Fruit fly (Drosophila melanogaster) whole organism, embryonic: ENCODE data around the gene CG13995.

ENCODE experiments used
- CG10959 ChIP-seq: fragments of 200-800 bp; sonication (Bioruptor generic); IDR thresholded peaks from 2 replicates; pipeline ENCODE4 v1.3.6; 2022; ENCODE audit warnings: missing biosample characterization, missing genetic modification characterization
- CG11695 ChIP-seq: fragments of 200-800 bp; sonication (Bioruptor generic); IDR thresholded peaks from 3 replicates; pipeline ENCODE4 v1.3.6; 2022; ENCODE audit warnings: missing biosample characterization, missing genetic modification characterization
- CG12071 ChIP-seq: fragments of 200-800 bp; sonication (Bioruptor generic); optimal IDR thresholded peaks from 3 replicates; lab custom pipeline; 2018; ENCODE audit warnings: missing biosample characterization, mild to moderate bottlenecking, missing genetic modification characterization
- CG12236 ChIP-seq: fragments of 200-800 bp; sonication (Bioruptor generic); optimal IDR thresholded peaks from 2 replicates; lab custom pipeline; 2016; ENCODE audit warnings: missing biosample characterization, missing genetic modification characterization
- CG1233 ChIP-seq: fragments of 200-800 bp; sonication (Bioruptor generic); optimal IDR thresholded peaks from 4 replicates; lab custom pipeline; 2018; ENCODE audit warnings: missing biosample characterization, mild to moderate bottlenecking, missing genetic modification characterization
- CG13296 ChIP-seq: fragments of 200-800 bp; sonication (Bioruptor generic); optimal IDR thresholded peaks from 3 replicates; lab custom pipeline; 2018; ENCODE audit warnings: missing biosample characterization, mild to moderate bottlenecking, missing genetic modification characterization
- CG17328 ChIP-seq: fragments of 200-800 bp; sonication (Bioruptor generic); IDR thresholded peaks from 2 replicates; pipeline ENCODE4 v1.3.6; 2022; ENCODE audit warnings: missing biosample characterization, missing genetic modification characterization
- CG17568 ChIP-seq: fragments of 200-800 bp; sonication (Bioruptor generic); optimal IDR thresholded peaks from 2 replicates; lab custom pipeline; 2018; ENCODE audit warnings: missing biosample characterization, mild to moderate bottlenecking, missing genetic modification characterization, moderate library complexity
- CG18599 ChIP-seq: fragments of 200-800 bp; sonication (Bioruptor generic); optimal IDR thresholded peaks from 3 replicates; lab custom pipeline; 2017; ENCODE audit warnings: missing biosample characterization, missing genetic modification characterization, mild to moderate bottlenecking, moderate library complexity, missing genetic modification reagents
- CG2120 ChIP-seq: fragments of 200-800 bp; sonication (Bioruptor generic); optimal IDR thresholded peaks from 3 replicates; lab custom pipeline; 2016; ENCODE audit warnings: missing biosample characterization, missing genetic modification characterization
- CG30431 ChIP-seq: fragments of 200-800 bp; sonication (Bioruptor generic); optimal IDR thresholded peaks from 2 replicates; lab custom pipeline; 2017; ENCODE audit warnings: missing biosample characterization, missing genetic modification characterization
- CG3065 ChIP-seq: fragments of 200-800 bp; sonication (Bioruptor generic); optimal IDR thresholded peaks from 2 replicates; lab custom pipeline; 2016; ENCODE audit warnings: missing biosample characterization, missing genetic modification characterization
- CG31388 ChIP-seq: fragments of 200-800 bp; sonication (Bioruptor generic); optimal IDR thresholded peaks from 2 replicates; lab custom pipeline; 2016; ENCODE audit warnings: missing biosample characterization, missing genetic modification characterization
- CG34376 ChIP-seq: fragments of 200-800 bp; sonication (Bioruptor generic); optimal IDR thresholded peaks from 2 replicates; lab custom pipeline; 2018; ENCODE audit warnings: missing biosample characterization, mild to moderate bottlenecking, missing genetic modification characterization
- CG43689 ChIP-seq: fragments of 200-800 bp; sonication (Bioruptor generic); IDR thresholded peaks from 2 replicates; pipeline ENCODE4 v1.3.6; 2022; ENCODE audit warnings: missing biosample characterization, missing genetic modification characterization
- CG7556 ChIP-seq: fragments of 200-800 bp; sonication (Bioruptor generic); optimal IDR thresholded peaks from 2 replicates; lab custom pipeline; 2017; ENCODE audit warnings: missing biosample characterization, mild to moderate bottlenecking, missing genetic modification characterization
- CG7839 ChIP-seq: fragments of 200-800 bp; sonication (Bioruptor generic); optimal IDR thresholded peaks from 3 replicates; lab custom pipeline; 2018; ENCODE audit warnings: missing biosample characterization, mild to moderate bottlenecking, missing genetic modification characterization, moderate library complexity
- CG8944 ChIP-seq: fragments of 200-800 bp; sonication (Bioruptor generic); optimal IDR thresholded peaks from 3 replicates; lab custom pipeline; 2016; ENCODE audit warnings: missing biosample characterization, missing genetic modification characterization
- CTCF ChIP-seq: fragments of 200-800 bp; sonication (Bioruptor generic); optimal IDR thresholded peaks from 2 replicates; lab custom pipeline; 2017; ENCODE audit warnings: missing biosample characterization, mild to moderate bottlenecking, missing genetic modification characterization, moderate library complexity
- Dip2 ChIP-seq: fragments of 200-800 bp; sonication (Bioruptor generic); IDR thresholded peaks from 2 replicates; pipeline ENCODE4 v1.3.6; 2022; ENCODE audit warnings: missing biosample characterization, missing genetic modification characterization
- Eip74EF ChIP-seq, 2 experiments: fragments of 200-800 bp in 1 of 2; fragments of >200 bp in 1 of 2; sonication (Bioruptor generic) in 1 of 2; optimal IDR thresholded peaks; 2 replicates each; lab custom pipeline; 2017 to 2019; ENCODE audit warnings: missing biosample characterization in 2 of 2, missing genetic modification characterization in 2 of 2, mild to moderate bottlenecking in 1 of 2, moderate library complexity in 1 of 2
- Elba2 ChIP-seq: fragments of 200-800 bp; sonication (Bioruptor generic); optimal IDR thresholded peaks from 3 replicates; lab custom pipeline; 2016; ENCODE audit warnings: missing biosample characterization, missing genetic modification characterization
- Ets65A ChIP-seq: fragments of 200-800 bp; sonication (Bioruptor generic); peaks from one replicate; lab custom pipeline; 2016; ENCODE audit warnings: missing biosample characterization, missing genetic modification characterization
- Fer3 ChIP-seq: fragments of 200-800 bp; sonication (Bioruptor generic); optimal IDR thresholded peaks from 2 replicates; lab custom pipeline; 2018; ENCODE audit warnings: missing biosample characterization, mild to moderate bottlenecking, missing genetic modification characterization, moderate library complexity
- Hr39 ChIP-seq: fragments of >200 bp; optimal IDR thresholded peaks from 2 replicates; lab custom pipeline; 2017
- Mad ChIP-seq: fragments of 200-800 bp; sonication (Bioruptor generic); optimal IDR thresholded peaks from 2 replicates; lab custom pipeline; 2016; ENCODE audit warnings: missing biosample characterization, missing genetic modification characterization
- Mes4 ChIP-seq: fragments of 200-800 bp; sonication (Bioruptor generic); optimal IDR thresholded peaks from 2 replicates; lab custom pipeline; 2016; ENCODE audit warnings: missing biosample characterization, missing genetic modification characterization
- NC2β ChIP-seq: fragments of 200-800 bp; sonication (Bioruptor generic); optimal IDR thresholded peaks from 2 replicates; lab custom pipeline; 2016; ENCODE audit warnings: missing biosample characterization, missing genetic modification characterization
- NFAT ChIP-seq: fragments of 200-800 bp; sonication (Bioruptor generic); IDR thresholded peaks from 2 replicates; pipeline ENCODE4 v1.3.6; 2022; ENCODE audit warnings: missing biosample characterization, missing genetic modification characterization
- Nf-YA ChIP-seq: fragments of 200-800 bp; sonication (Bioruptor generic); IDR thresholded peaks from 2 replicates; pipeline ENCODE4 v1.3.6; 2022; ENCODE audit warnings: missing biosample characterization, missing genetic modification characterization
- Scr ChIP-seq: fragments of 200-800 bp; sonication (Bioruptor generic); IDR thresholded peaks from 2 replicates; pipeline ENCODE4 v1.3.6; 2022; ENCODE audit warnings: missing biosample characterization, missing genetic modification characterization; ENCODE audit not compliant: partially characterized antibody
- Xrp1 ChIP-seq: fragments of 200-800 bp; sonication (Bioruptor generic); IDR thresholded peaks from 2 replicates; pipeline ENCODE4 v1.3.6; 2022; ENCODE audit warnings: missing biosample characterization, missing genetic modification characterization
- amos ChIP-seq: fragments of 200-800 bp; sonication (Bioruptor generic); IDR thresholded peaks from 2 replicates; pipeline ENCODE4 v1.3.6; 2022; ENCODE audit warnings: missing biosample characterization, missing genetic modification characterization; ENCODE audit not compliant: partially characterized antibody
- bcd ChIP-seq: fragments of 200-800 bp; sonication (Bioruptor generic); optimal IDR thresholded peaks from 2 replicates; lab custom pipeline; 2017; ENCODE audit warnings: missing biosample characterization, mild to moderate bottlenecking, missing genetic modification characterization
- cas ChIP-seq: fragments of 200-800 bp; sonication (Bioruptor generic); IDR thresholded peaks from 2 replicates; pipeline ENCODE4 v1.3.6; 2022; ENCODE audit warnings: missing biosample characterization, missing genetic modification characterization
- corto ChIP-seq: fragments of 200-800 bp; sonication (Bioruptor generic); optimal IDR thresholded peaks from 2 replicates; lab custom pipeline; 2016; ENCODE audit warnings: missing biosample characterization, mild to moderate bottlenecking, missing genetic modification characterization, moderate library complexity
- crol ChIP-seq: fragments of 200-800 bp; sonication (Bioruptor generic); IDR thresholded peaks from 2 replicates; pipeline ENCODE4 v1.3.6; 2022; ENCODE audit warnings: missing biosample characterization, missing genetic modification characterization
- dm ChIP-seq: fragments of 200-800 bp; sonication (Bioruptor generic); optimal IDR thresholded peaks from 3 replicates; lab custom pipeline; 2016; ENCODE audit warnings: missing biosample characterization, missing genetic modification characterization
- dmrt11E ChIP-seq: fragments of 200-800 bp; sonication (Bioruptor generic); optimal IDR thresholded peaks from 3 replicates; lab custom pipeline; 2018; ENCODE audit warnings: missing biosample characterization, mild to moderate bottlenecking, missing genetic modification characterization, moderate library complexity
- hb ChIP-seq: fragments of 200-800 bp; sonication (Bioruptor generic); IDR thresholded peaks from 3 replicates; pipeline ENCODE4 v1.3.6; 2022; ENCODE audit warnings: missing biosample characterization, missing genetic modification characterization; ENCODE audit not compliant: partially characterized antibody
- kay ChIP-seq: fragments of 200-800 bp; sonication (Bioruptor generic); optimal IDR thresholded peaks from 2 replicates; lab custom pipeline; 2016; ENCODE audit warnings: missing biosample characterization, missing genetic modification characterization
- knrl ChIP-seq: fragments of 200-800 bp; sonication (Bioruptor generic); IDR thresholded peaks from 3 replicates; pipeline ENCODE4 v1.3.6; 2022; ENCODE audit warnings: missing biosample characterization, missing genetic modification characterization; ENCODE audit not compliant: partially characterized antibody
- lilli ChIP-seq: fragments of 200-800 bp; sonication (Bioruptor generic); optimal IDR thresholded peaks from 3 replicates; lab custom pipeline; 2016; ENCODE audit warnings: missing biosample characterization, missing genetic modification characterization
- lmd ChIP-seq: fragments of 200-800 bp; sonication (Bioruptor generic); IDR thresholded peaks from 2 replicates; pipeline ENCODE4 v1.3.6; 2022; ENCODE audit warnings: missing biosample characterization, missing genetic modification characterization
- nau ChIP-seq: fragments of 200-800 bp; sonication (Bioruptor generic); optimal IDR thresholded peaks from 3 replicates; lab custom pipeline; 2017; ENCODE audit warnings: missing biosample characterization, mild to moderate bottlenecking, missing genetic modification characterization, missing genetic modification reagents
- sc ChIP-seq, 3 experiments: fragments of >200 bp in 2 of 3; fragments of 200-800 bp in 1 of 3; sonication (Bioruptor generic) in 1 of 3; optimal IDR thresholded peaks; 2 replicates in 2 of 3; 3 replicates in 1 of 3; lab custom pipeline; 2017; ENCODE audit warnings: mild to moderate bottlenecking in 1 of 3, missing biosample characterization in 1 of 3, missing genetic modification characterization in 1 of 3, missing genetic modification reagents in 1 of 3
- toy ChIP-seq: fragments of 200-800 bp; sonication (Bioruptor generic); IDR thresholded peaks from 2 replicates; pipeline ENCODE4 v1.3.6; 2022; ENCODE audit warnings: missing biosample characterization, missing genetic modification characterization
- trh ChIP-seq: fragments of 200-800 bp; sonication (Bioruptor generic); optimal IDR thresholded peaks from 2 replicates; lab custom pipeline; 2016; ENCODE audit warnings: missing biosample characterization, missing genetic modification characterization
- unpg ChIP-seq: fragments of 200-800 bp; sonication (Bioruptor generic); optimal IDR thresholded peaks from 3 replicates; lab custom pipeline; 2018; ENCODE audit warnings: missing biosample characterization, mild to moderate bottlenecking, missing genetic modification characterization, moderate library complexity
- zen ChIP-seq: fragments of 200-800 bp; sonication (Bioruptor generic); optimal IDR thresholded peaks from 3 replicates; lab custom pipeline; 2018; ENCODE audit warnings: missing biosample characterization, mild to moderate bottlenecking, missing genetic modification characterization, moderate library complexity

The CG13995 gene

dm6 chr2L:6062382-6063082 lies 8.4 kb downstream of the CG13995 start, which contains the start of the genes ND-51 and CG13994 (continued):
- TF ChIP-seq knrl (GFP tag; lab: Robert Waterston, UW) (peak; percentile 50; the same call in 2 of the 3 replicates), Ets65A (GFP tag; lab: Kevin White, UChicago) (peak; percentile 99), lmd (peak; percentile 80), Eip74EF (GFP tag; optimal IDR thresholded peaks at IDR 0.05; lab: Kevin White, UChicago) (no peak), cas (peak; percentile 80), dm (GFP tag; lab: Kevin White, UChicago) (peak; percentile 70), Nf-YA (GFP tag; lab: Robert Waterston, UW) (0 out of 2 replicates have a peak, but pooled peaks have one; percentile 45), Mad (peak; percentile 93), trh (GFP tag; lab: Kevin White, UChicago) (peak; percentile 54), CG17328 (GFP tag; lab: Robert Waterston, UW) (peak; percentile 79), CG7839 (tag; lab: Kevin White, UChicago) (peak; percentile 84), NFAT (GFP tag; lab: Robert Waterston, UW) (peak; percentile 85), CG7556 (peak; percentile 61), kay (GFP tag; lab: Kevin White, UChicago) (peak; percentile 31), hb (no peak), CG10959 (GFP tag; lab: Robert Waterston, UW) (peak; percentile 59), CG34376 (GFP tag; lab: Kevin White, UChicago) (peak; percentile 66), zen (tag; lab: Kevin White, UChicago) (peak; percentile 88), Elba2 (GFP tag; lab: Kevin White, UChicago) (peak; percentile 94), CG12236 (GFP tag; lab: Kevin White, UChicago) (peak; percentile 51), CG13296 (GFP tag; lab: Kevin White, UChicago) (peak; percentile 80), CG12071 (GFP tag; lab: Kevin White, UChicago) (peak; percentile 46), CG1233 (GFP tag; lab: Kevin White, UChicago) (peak; percentile 51), lilli (peak; percentile 93), CG2120 (GFP tag; lab: Kevin White, UChicago) (peak; percentile 90), bcd (GFP tag; lab: Kevin White, UChicago) (peak; percentile 86), CG18599 (peak; percentile 86), Dip2 (GFP tag; lab: Robert Waterston, UW) (no peak), dmrt11E (tag; lab: Kevin White, UChicago) (peak; percentile 71), Xrp1 (GFP tag; lab: Robert Waterston, UW) (peak; percentile 85), Hr39 (lab: Kevin White, UChicago) (no peak), nau (GFP tag; lab: Kevin White, UChicago) (no peak), crol (no peak), CG31388 (GFP tag; lab: Kevin White, UChicago) (peak; percentile 53), corto (GFP tag; lab: Kevin White, UChicago) (no peak), CG8944 (GFP tag; lab: Kevin White, UChicago) (peak; percentile 70), Fer3 (peak; percentile 83), Mes4 (peak; percentile 80), CG30431 (GFP tag; lab: Kevin White, UChicago) (peak; percentile 69), amos (no peak), CTCF (no peak), toy (peak; percentile 45; the same call in 1 of the 2 replicates), NC2β (GFP tag; lab: Kevin White, UChicago) (peak; percentile 65), CG11695 (GFP tag; lab: Robert Waterston, UW) (peak; percentile 67), unpg (GFP tag; lab: Kevin White, UChicago) (peak; percentile 85), CG3065 (peak; percentile 43), CG43689 (no peak), sc (optimal IDR thresholded peaks at IDR 0.05; lab: Kevin White, UChicago) (no peak), sc (GFP tag; optimal IDR thresholded peaks at IDR 0.05; lab: Kevin White, UChicago) (peak; percentile 1), CG17568 (GFP tag; lab: Kevin White, UChicago) (no peak), Scr (GFP tag; lab: Robert Waterston, UW) (peak; percentile 44; the same call in 1 of the 2 replicates)
